Fruit fly (Drosophila melanogaster) whole organism, embryonic: Measurements from ENCODE around the gene Roc1b.

Experiments used
- CG10267 ChIP-seq: fragments of 200-800 bp; sonication (Bioruptor generic); optimal IDR thresholded peaks from 2 replicates; lab custom pipeline; 2018; ENCODE audit warnings: missing biosample characterization, mild to moderate bottlenecking, missing genetic modification characterization, moderate library complexity
- CG11456 ChIP-seq: fragments of 200-800 bp; sonication (Bioruptor generic); IDR thresholded peaks from 3 replicates; pipeline ENCODE4 v1.3.6; 2022; ENCODE audit warnings: missing biosample characterization, missing genetic modification characterization
- CG11695 ChIP-seq: fragments of 200-800 bp; sonication (Bioruptor generic); IDR thresholded peaks from 3 replicates; pipeline ENCODE4 v1.3.6; 2022; ENCODE audit warnings: missing biosample characterization, missing genetic modification characterization
- CG12769 ChIP-seq: fragments of 200-800 bp; sonication (Bioruptor generic); optimal IDR thresholded peaks from 2 replicates; lab custom pipeline; 2019; ENCODE audit warnings: missing biosample characterization, mild to moderate bottlenecking, missing genetic modification characterization, moderate library complexity
- CG13296 ChIP-seq: fragments of 200-800 bp; sonication (Bioruptor generic); optimal IDR thresholded peaks from 3 replicates; lab custom pipeline; 2018; ENCODE audit warnings: missing biosample characterization, mild to moderate bottlenecking, missing genetic modification characterization
- CG16863 ChIP-seq: fragments of 200-800 bp; sonication (Bioruptor generic); optimal IDR thresholded peaks from 3 replicates; lab custom pipeline; 2016; ENCODE audit warnings: missing biosample characterization, missing genetic modification characterization
- CG17912 ChIP-seq: fragments of 200-800 bp; sonication (Bioruptor generic); optimal IDR thresholded peaks from 2 replicates; lab custom pipeline; 2018; ENCODE audit warnings: missing biosample characterization, mild to moderate bottlenecking, missing genetic modification characterization
- CG2199 ChIP-seq: fragments of 200-800 bp; sonication (Bioruptor generic); IDR thresholded peaks from 3 replicates; pipeline ENCODE4 v1.3.6; 2022; ENCODE audit warnings: missing biosample characterization, missing genetic modification characterization
- CG31388 ChIP-seq: fragments of 200-800 bp; sonication (Bioruptor generic); optimal IDR thresholded peaks from 2 replicates; lab custom pipeline; 2016; ENCODE audit warnings: missing biosample characterization, missing genetic modification characterization
- CG31441 ChIP-seq: fragments of 200-800 bp; sonication (Bioruptor generic); IDR thresholded peaks from 2 replicates; pipeline ENCODE4 v1.3.6; 2022; ENCODE audit warnings: missing biosample characterization, missing genetic modification characterization
- CG3163 ChIP-seq: fragments of 200-800 bp; sonication (Bioruptor generic); optimal IDR thresholded peaks from 3 replicates; lab custom pipeline; 2016; ENCODE audit warnings: missing biosample characterization, missing genetic modification characterization
- CG3407 ChIP-seq: fragments of 200-800 bp; sonication (Bioruptor generic); optimal IDR thresholded peaks from 2 replicates; lab custom pipeline; 2018; ENCODE audit warnings: missing biosample characterization, mild to moderate bottlenecking, missing genetic modification characterization
- CG4328 ChIP-seq: fragments of 200-800 bp; sonication (Bioruptor generic); optimal IDR thresholded peaks from 3 replicates; lab custom pipeline; 2017; ENCODE audit warnings: missing biosample characterization, missing genetic modification reagents, missing genetic modification characterization
- CG4730 ChIP-seq: fragments of 200-800 bp; sonication (Bioruptor generic); IDR thresholded peaks from 2 replicates; pipeline ENCODE4 v1.3.6; 2022; ENCODE audit warnings: missing biosample characterization, missing genetic modification characterization
- CG6813 ChIP-seq: fragments of 200-800 bp; sonication (Bioruptor generic); optimal IDR thresholded peaks from 2 replicates; lab custom pipeline; 2017; ENCODE audit warnings: missing biosample characterization, missing genetic modification characterization, mild to moderate bottlenecking, moderate library complexity, missing genetic modification reagents
- CG7928 ChIP-seq: fragments of 200-800 bp; sonication (Bioruptor generic); optimal IDR thresholded peaks from 2 replicates; lab custom pipeline; 2017; ENCODE audit warnings: missing biosample characterization, mild to moderate bottlenecking, missing genetic modification characterization
- CG8944 ChIP-seq: fragments of 200-800 bp; sonication (Bioruptor generic); optimal IDR thresholded peaks from 3 replicates; lab custom pipeline; 2016; ENCODE audit warnings: missing biosample characterization, missing genetic modification characterization
- Dip3 ChIP-seq: fragments of 200-800 bp; sonication (Bioruptor generic); optimal IDR thresholded peaks from 3 replicates; lab custom pipeline; 2016; ENCODE audit warnings: missing biosample characterization, missing genetic modification characterization
- Drgx ChIP-seq: fragments of 200-800 bp; sonication (Bioruptor generic); IDR thresholded peaks from 2 replicates; pipeline ENCODE4 v1.3.6; 2022; ENCODE audit warnings: missing biosample characterization, missing genetic modification characterization
- Fer2 ChIP-seq: fragments of 200-800 bp; sonication (Bioruptor generic); optimal IDR thresholded peaks from 2 replicates; lab custom pipeline; 2018; ENCODE audit warnings: missing biosample characterization, mild to moderate bottlenecking, missing genetic modification characterization, moderate library complexity
- HHEX ChIP-seq: fragments of 200-800 bp; sonication (Bioruptor generic); optimal IDR thresholded peaks from 3 replicates; lab custom pipeline; 2017; ENCODE audit warnings: missing biosample characterization, mild to moderate bottlenecking, missing genetic modification characterization, missing genetic modification reagents
- Kr ChIP-seq: fragments of 200-800 bp; sonication (Bioruptor generic); optimal IDR thresholded peaks from 2 replicates; lab custom pipeline; 2017; ENCODE audit warnings: missing biosample characterization, mild to moderate bottlenecking, missing genetic modification characterization
- Med ChIP-seq: fragments of 200-800 bp; sonication (Bioruptor generic); peaks from one replicate; lab custom pipeline; 2016; ENCODE audit warnings: missing biosample characterization, missing genetic modification characterization, mild to moderate bottlenecking, inconsistent platforms, moderate library complexity
- Meics ChIP-seq: fragments of 200-800 bp; sonication (Bioruptor generic); optimal IDR thresholded peaks from 2 replicates; lab custom pipeline; 2017; ENCODE audit warnings: missing biosample characterization, mild to moderate bottlenecking, missing genetic modification characterization
- Mes4 ChIP-seq: fragments of 200-800 bp; sonication (Bioruptor generic); optimal IDR thresholded peaks from 2 replicates; lab custom pipeline; 2016; ENCODE audit warnings: missing biosample characterization, missing genetic modification characterization
- NC2α ChIP-seq: fragments of 200-800 bp; sonication (Bioruptor generic); optimal IDR thresholded peaks from 2 replicates; lab custom pipeline; 2016; ENCODE audit warnings: missing biosample characterization, missing genetic modification characterization
- NC2β ChIP-seq: fragments of 200-800 bp; sonication (Bioruptor generic); optimal IDR thresholded peaks from 2 replicates; lab custom pipeline; 2016; ENCODE audit warnings: missing biosample characterization, missing genetic modification characterization
- Oaz ChIP-seq: fragments of 200-800 bp; sonication (Bioruptor generic); IDR thresholded peaks from 2 replicates; pipeline ENCODE4 v1.3.6; 2022; ENCODE audit warnings: missing biosample characterization, missing genetic modification characterization
- PHDP ChIP-seq: fragments of 200-800 bp; sonication (Bioruptor generic); optimal IDR thresholded peaks from 3 replicates; lab custom pipeline; 2018; ENCODE audit warnings: missing biosample characterization, mild to moderate bottlenecking, missing genetic modification characterization, moderate library complexity
- Pdp1 ChIP-seq, 2 experiments: fragments of 200-800 bp; sonication (Bioruptor generic); optimal IDR thresholded peaks; 3 replicates each; lab custom pipeline; 2016; ENCODE audit warnings: missing biosample characterization in 2 of 2, missing genetic modification characterization in 2 of 2, mild to moderate bottlenecking in 1 of 2, moderate library complexity in 1 of 2
- abd-A ChIP-seq: fragments of 200-800 bp; sonication (Bioruptor generic); optimal IDR thresholded peaks from 3 replicates; lab custom pipeline; 2019; ENCODE audit warnings: missing biosample characterization, mild to moderate bottlenecking, missing genetic modification characterization, moderate library complexity
- cg ChIP-seq: fragments of 200-800 bp; sonication (Bioruptor generic); optimal IDR thresholded peaks from 3 replicates; lab custom pipeline; 2019; ENCODE audit warnings: missing biosample characterization, mild to moderate bottlenecking, missing genetic modification characterization, moderate library complexity
- chinmo ChIP-seq: fragments of 200-800 bp; sonication (Bioruptor generic); IDR thresholded peaks from 4 replicates; pipeline ENCODE4 v1.3.6; 2022; ENCODE audit warnings: missing biosample characterization, missing genetic modification characterization; ENCODE audit not compliant: partially characterized antibody
- chm ChIP-seq: fragments of 200-800 bp; sonication (Bioruptor generic); IDR thresholded peaks from 2 replicates; pipeline ENCODE4 v1.3.6; 2022; ENCODE audit warnings: missing biosample characterization, missing genetic modification characterization
- croc ChIP-seq: fragments of 200-800 bp; sonication (Bioruptor generic); conservative IDR thresholded peaks from 3 replicates; pipeline ENCODE4 v1.3.6; 2022; ENCODE audit warnings: missing biosample characterization, missing genetic modification characterization
- crol ChIP-seq: fragments of 200-800 bp; sonication (Bioruptor generic); IDR thresholded peaks from 2 replicates; pipeline ENCODE4 v1.3.6; 2022; ENCODE audit warnings: missing biosample characterization, missing genetic modification characterization
- cwo ChIP-seq: fragments of 200-800 bp; sonication (Bioruptor generic); optimal IDR thresholded peaks from 3 replicates; lab custom pipeline; 2017; ENCODE audit warnings: missing biosample characterization, missing genetic modification characterization, mild to moderate bottlenecking, moderate library complexity, missing genetic modification reagents
- dan ChIP-seq: fragments of 200-800 bp; sonication (Bioruptor generic); IDR thresholded peaks from 2 replicates; pipeline ENCODE4 v1.3.6; 2022; ENCODE audit warnings: missing biosample characterization, missing genetic modification characterization
- disco-r ChIP-seq: fragments of 200-800 bp; sonication (Bioruptor generic); optimal IDR thresholded peaks from 2 replicates; lab custom pipeline; 2016; ENCODE audit warnings: missing biosample characterization, missing genetic modification characterization
- esg ChIP-seq: fragments of 200-800 bp; sonication (Bioruptor generic); conservative IDR thresholded peaks from 2 replicates; pipeline ENCODE4 v1.3.6; 2022; ENCODE audit warnings: missing biosample characterization, missing genetic modification characterization
- ftz-f1 ChIP-seq: fragments of 200-800 bp; sonication (Bioruptor generic); optimal IDR thresholded peaks from 2 replicates; lab custom pipeline; 2016; ENCODE audit warnings: missing biosample characterization, missing genetic modification characterization
- grau ChIP-seq: fragments of 200-800 bp; optimal IDR thresholded peaks from 3 replicates; lab custom pipeline; 2019; ENCODE audit warnings: missing biosample characterization, mild to moderate bottlenecking, missing genetic modification characterization, moderate library complexity
- jigr1 ChIP-seq: fragments of 200-800 bp; sonication (Bioruptor generic); IDR thresholded peaks from 3 replicates; pipeline ENCODE4 v1.3.6; 2022; ENCODE audit warnings: missing biosample characterization, missing genetic modification characterization
- lilli ChIP-seq: fragments of 200-800 bp; sonication (Bioruptor generic); optimal IDR thresholded peaks from 3 replicates; lab custom pipeline; 2016; ENCODE audit warnings: missing biosample characterization, missing genetic modification characterization
- lmd ChIP-seq: fragments of 200-800 bp; sonication (Bioruptor generic); IDR thresholded peaks from 2 replicates; pipeline ENCODE4 v1.3.6; 2022; ENCODE audit warnings: missing biosample characterization, missing genetic modification characterization
- prd ChIP-seq, 3 experiments: fragments of >200 bp in 2 of 3; fragments of 200-800 bp in 1 of 3; sonication (Bioruptor generic) in 1 of 3; optimal IDR thresholded peaks in 2 of 3; IDR thresholded peaks in 1 of 3; 2 replicates in 2 of 3; 3 replicates in 1 of 3; pipeline versions ENCODE4 v1.3.6 to Lab custom; 2017 to 2022; ENCODE audit warnings: missing biosample characterization in 1 of 3, missing genetic modification characterization in 1 of 3
- row ChIP-seq: fragments of 200-800 bp; sonication (Bioruptor generic); IDR thresholded peaks from 3 replicates; pipeline ENCODE4 v1.3.6; 2022; ENCODE audit warnings: missing biosample characterization, missing genetic modification characterization
- sens ChIP-seq: fragments of 200-800 bp; sonication (Bioruptor generic); peaks from one replicate; lab custom pipeline; 2016; ENCODE audit warnings: missing biosample characterization, missing genetic modification characterization
- ttk ChIP-seq: fragments of 200-800 bp; sonication (Bioruptor generic); IDR thresholded peaks from 2 replicates; pipeline ENCODE4 v2.1.2; 2022; ENCODE audit warnings: missing biosample characterization, missing genetic modification characterization
- vnd ChIP-seq: fragments of 200-800 bp; sonication (Bioruptor generic); IDR thresholded peaks from 3 replicates; pipeline ENCODE4 v1.3.6; 2022; ENCODE audit warnings: missing biosample characterization, missing genetic modification characterization; ENCODE audit not compliant: partially characterized antibody
- zf30C ChIP-seq: fragments of 200-800 bp; sonication (Bioruptor generic); optimal IDR thresholded peaks from 3 replicates; lab custom pipeline; 2018; ENCODE audit warnings: missing biosample characterization, mild to moderate bottlenecking, missing genetic modification characterization

The Roc1b gene

DNA sequence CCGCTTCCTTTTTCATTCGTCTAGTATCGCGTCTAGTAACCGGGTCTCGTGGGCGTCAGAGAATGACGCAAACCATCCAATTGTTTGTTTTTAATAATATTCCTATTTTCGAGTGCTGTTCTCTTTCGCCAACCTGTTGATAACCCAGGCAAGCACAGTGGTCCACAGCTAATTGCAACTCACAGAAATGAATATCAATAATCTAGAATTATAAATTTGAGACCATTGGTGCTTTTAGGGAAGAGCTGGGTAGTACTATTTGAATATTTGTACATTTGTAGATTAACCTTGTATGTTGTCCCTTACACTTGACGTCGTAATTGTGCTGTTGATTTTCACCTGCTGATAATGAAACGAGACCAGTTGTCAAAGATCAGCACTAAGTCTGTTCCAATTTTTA, 8.0 kb upstream of the Roc1b start (continued):
- TF ChIP-seq croc (GFP tag; lab: Robert Waterston, UW) (no peak), CG11695 (GFP tag; lab: Robert Waterston, UW) (no peak), CG4328 (GFP tag; lab: Kevin White, UChicago) (no peak), chinmo (GFP tag; lab: Robert Waterston, UW) (0 out of 4 replicates have a peak, but pooled peaks have one; percentile 9), Oaz (GFP tag; lab: Robert Waterston, UW) (no peak), CG8944 (GFP tag; lab: Kevin White, UChicago) (no peak), CG2199 (no peak), crol (GFP tag; lab: Robert Waterston, UW) (no peak), vnd (GFP tag; lab: Robert Waterston, UW) (no peak), CG31441 (GFP tag; lab: Robert Waterston, UW) (no peak), ftz-f1 (GFP tag; lab: Kevin White, UChicago) (no peak), jigr1 (GFP tag; lab: Robert Waterston, UW) (no peak), Kr (no peak), CG7928 (GFP tag; lab: Kevin White, UChicago) (no peak), CG10267 (tag; lab: Kevin White, UChicago) (no peak), grau (tag; lab: Kevin White, UChicago) (peak; percentile 45), chm (GFP tag; lab: Robert Waterston, UW) (no peak), CG3163 (GFP tag; lab: Kevin White, UChicago) (no peak), CG12769 (peak; percentile 26), Pdp1 (GFP tag; optimal IDR thresholded peaks at IDR 0.05; lab: Kevin White, UChicago) (peak in 1 of 2 experiments; percentile 41), sens (GFP tag; lab: Kevin White, UChicago) (peak; percentile 84), CG17912 (GFP tag; lab: Kevin White, UChicago) (no peak), disco-r (no peak), Meics (peak; percentile 1), Dip3 (GFP tag; lab: Kevin White, UChicago) (no peak), Fer2 (tag; lab: Kevin White, UChicago) (no peak), Mes4 (no peak), esg (no peak), cwo (GFP tag; lab: Kevin White, UChicago) (peak; percentile 12), Drgx (GFP tag; lab: Robert Waterston, UW) (0 out of 2 replicates have a peak, but pooled peaks have one; percentile 12), HHEX (GFP tag; lab: Kevin White, UChicago) (peak; percentile 14), PHDP (tag; lab: Kevin White, UChicago) (no peak), ttk (GFP tag; lab: Robert Waterston, UW) (no peak), CG6813 (peak; percentile 0), row (GFP tag; lab: Robert Waterston, UW) (peak; percentile 49; the same call in 2 of the 3 replicates), lilli (GFP tag; lab: Kevin White, UChicago) (peak; percentile 33), dan (GFP tag; lab: Robert Waterston, UW) (no peak), NC2α (no peak), lmd (GFP tag; lab: Robert Waterston, UW) (0 out of 2 replicates have a peak, but pooled peaks have one; percentile 6), CG3407 (GFP tag; lab: Kevin White, UChicago) (no peak), NC2β (GFP tag; lab: Kevin White, UChicago) (no peak), CG16863 (GFP tag; lab: Kevin White, UChicago) (no peak), CG4730 (GFP tag; lab: Robert Waterston, UW) (no peak), zf30C (GFP tag; lab: Kevin White, UChicago) (no peak), Med (GFP tag; lab: Kevin White, UChicago) (peak; percentile 55), CG13296 (no peak), cg (no peak), CG31388 (GFP tag; lab: Kevin White, UChicago) (no peak), prd (optimal IDR thresholded peaks at IDR 0.05; lab: Kevin White, UChicago) (no peak), prd (GFP tag; IDR thresholded peaks at IDR 0.05; lab: Robert Waterston, UW) (no peak), CG11456 (GFP tag; lab: Robert Waterston, UW) (no peak), abd-A (no peak)
